Worm (Caenorhabditis elegans): ENCODE data around the gene F35C5.12.

ce11 chrII:12888471-12888870, 25.9 kb downstream of the F35C5.12 start, which contains the start of gene F35C5.3:
- TF ChIP-seq skn-1 (tag; optimal IDR thresholded peaks at IDR 0.05) = no peak
- no peak for TF ChIP-seq unc-39 (tag; optimal IDR thresholded peaks at IDR 0.05)
- TF ChIP-seq eor-1 (tag; optimal IDR thresholded peaks at IDR 0.05) = no peak
- no peak for TF ChIP-seq snpc-4 (tag; optimal IDR thresholded peaks at IDR 0.05)
- no peak for TF ChIP-seq aly-2 (tag; optimal IDR thresholded peaks at IDR 0.05)
- no peak for TF ChIP-seq elt-3 (tag; optimal IDR thresholded peaks at IDR 0.05)
- no peak for TF ChIP-seq egl-27 (tag; optimal IDR thresholded peaks at IDR 0.05)
- no peak for TF ChIP-seq ztf-11 (tag; optimal IDR thresholded peaks at IDR 0.05)
- TF ChIP-seq unc-62 (GFP tag; optimal IDR thresholded peaks at IDR 0.05) = no peak
- TF ChIP-seq lin-39 (tag; optimal IDR thresholded peaks at IDR 0.05) = no peak
